Worm (Caenorhabditis elegans): Measurements from ENCODE around the gene snx-1.

snx-1 gene

DNA sequence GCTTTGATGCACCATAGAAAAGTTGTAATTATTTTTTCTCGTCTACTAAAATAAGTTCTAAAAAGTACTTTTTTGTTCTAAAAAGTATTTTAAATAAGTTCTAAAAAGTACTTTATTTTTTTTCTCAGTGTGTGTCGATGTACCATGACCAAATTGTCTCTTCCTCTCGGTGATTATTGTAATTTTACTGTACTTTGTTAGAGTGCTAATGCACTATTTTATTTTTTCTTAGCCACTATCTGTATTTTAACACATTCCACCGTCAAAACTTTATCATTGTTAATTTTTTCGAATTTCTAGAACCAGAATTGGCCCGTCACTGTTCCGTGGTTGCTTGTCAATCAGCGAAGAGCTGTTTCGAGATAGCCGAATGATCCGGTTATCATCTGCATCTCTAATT lies 51.2 kb downstream of the snx-1 start, which contains the start of gene hot-8:
Gene hot-8 (plus strand): TSS at position 301 of the 400 bp plus-strand sequence.
- no peak for TF ChIP-seq tbx-2 (tag; optimal IDR thresholded peaks at IDR 0.05)
- no peak for TF ChIP-seq mab-9 (GFP tag; IDR thresholded peaks at IDR 0.05)
- no peak for TF ChIP-seq lin-15B (tag; optimal IDR thresholded peaks at IDR 0.05)
- TF ChIP-seq mdl-1 (tag; optimal IDR thresholded peaks at IDR 0.05), result no peak
- TF ChIP-seq efl-1 (optimal IDR thresholded peaks at IDR 0.05), result no peak
- TF ChIP-seq efl-1 (GFP tag; optimal IDR thresholded peaks at IDR 0.05 in 1 of 2), result peak in 1 of 2 experiments; percentile 11
- no peak for TF ChIP-seq nhr-90 (tag; optimal IDR thresholded peaks at IDR 0.05; ENCODE audit: poor library complexity)
- no peak for TF ChIP-seq dsc-1 (tag; optimal IDR thresholded peaks at IDR 0.05)
- TF ChIP-seq lsy-2 (tag; optimal IDR thresholded peaks at IDR 0.05), result no peak

DNA sequence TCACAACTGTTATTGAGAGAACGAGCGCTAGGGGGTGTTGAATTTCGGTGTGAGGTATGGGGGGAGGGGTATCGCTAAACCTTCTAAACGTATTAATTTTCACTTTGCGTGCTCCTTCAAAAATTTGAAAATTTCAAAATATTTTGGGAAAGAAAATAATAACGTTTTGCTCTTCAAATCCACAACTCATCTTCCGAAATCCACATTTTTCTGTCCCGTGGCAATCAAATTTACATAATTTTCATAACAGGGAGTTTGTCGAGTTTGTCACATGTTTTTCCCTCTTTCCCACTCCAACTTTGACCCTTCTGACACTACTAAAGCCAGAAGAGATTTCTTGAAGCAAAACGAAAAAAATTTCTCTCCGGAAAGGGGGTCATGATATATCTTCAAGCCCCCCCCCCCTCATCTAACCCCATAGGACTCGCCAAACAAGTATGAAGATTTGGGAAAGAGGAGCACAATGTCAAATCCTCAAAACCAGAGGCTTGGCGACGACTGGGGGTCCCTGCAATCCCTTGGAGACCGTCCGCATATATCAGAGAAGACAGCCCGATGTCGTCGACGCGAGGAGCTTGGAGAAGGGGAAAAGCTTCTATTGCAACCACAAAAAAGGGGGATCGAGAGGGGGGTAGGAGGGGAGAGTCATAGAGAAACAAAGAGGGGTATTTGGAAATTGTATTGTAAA lies 52.6 kb downstream of the snx-1 start:
- TF ChIP-seq lin-14 (GFP tag; optimal IDR thresholded peaks at IDR 0.05) (peak; percentile 59), nhr-28 (tag; optimal IDR thresholded peaks at IDR 0.05) (no peak), lin-13 (GFP tag; optimal IDR thresholded peaks at IDR 0.05) (no peak), xbp-1 (tag; optimal IDR thresholded peaks at IDR 0.05) (no peak)
